Worm (Caenorhabditis elegans): ENCODE data around the gene sdf-9.

- no peak for TF ChIP-seq ZK337.2 (GFP tag; IDR thresholded peaks at IDR 0.05)
- no peak for TF ChIP-seq dpl-1 (GFP tag; optimal IDR thresholded peaks at IDR 0.05)
- TF ChIP-seq egl-27 (tag; optimal IDR thresholded peaks at IDR 0.05), result no peak
- TF ChIP-seq nhr-25 (tag; optimal IDR thresholded peaks at IDR 0.05; ENCODE audit: borderline replicate concordance, insufficient read depth), result no peak
- no peak for TF ChIP-seq unc-62 (GFP tag; optimal IDR thresholded peaks at IDR 0.05 in 1 of 2)
- TF ChIP-seq unc-62 (tag; optimal IDR thresholded peaks at IDR 0.05), result no peak
- TF ChIP-seq nhr-6 (tag; optimal IDR thresholded peaks at IDR 0.05), result no peak
- TF ChIP-seq zfp-3 (GFP tag; conservative IDR thresholded peaks at IDR 0.05), result no peak
- TF ChIP-seq fos-1 (tag; optimal IDR thresholded peaks at IDR 0.05), result no peak
- no peak for TF ChIP-seq hlh-30 (tag; optimal IDR thresholded peaks at IDR 0.05; ENCODE audit: insufficient read depth)
- no peak for TF ChIP-seq ama-1 (optimal IDR thresholded peaks at IDR 0.05)
Observed at ce11 chrV:20790616-20791015, 7.4 kb upstream of the sdf-9 start.
